Fruit fly (Drosophila melanogaster) whole organism, prepupa: Measurements from ENCODE around the gene kibra.

ENCODE experiments used
- Blimp-1 ChIP-seq: fragments of 200-800 bp; sonication (Bioruptor generic); optimal IDR thresholded peaks from 3 replicates; lab custom pipeline; 2017; ENCODE audit warnings: missing biosample characterization, missing genetic modification characterization, mild to moderate bottlenecking, moderate library complexity, missing genetic modification reagents
- CG10631 ChIP-seq: fragments of 200-800 bp; sonication (Bioruptor generic); optimal IDR thresholded peaks from 2 replicates; lab custom pipeline; 2016; ENCODE audit warnings: missing biosample characterization, missing genetic modification characterization
- CG11294 ChIP-seq: fragments of 200-800 bp; sonication (Bioruptor generic); IDR thresholded peaks from 2 replicates; pipeline ENCODE4 v1.3.6; 2022; ENCODE audit warnings: missing biosample characterization, missing genetic modification characterization
- CG11902 ChIP-seq: fragments of 200-800 bp; sonication (Bioruptor generic); optimal IDR thresholded peaks from 3 replicates; lab custom pipeline; 2016; ENCODE audit warnings: missing biosample characterization, missing genetic modification characterization
- CG15336 ChIP-seq: fragments of 200-800 bp; sonication (Bioruptor generic); IDR thresholded peaks from 2 replicates; pipeline ENCODE4 v1.3.6; 2022; ENCODE audit warnings: missing biosample characterization, missing genetic modification characterization
- CG1621 ChIP-seq: fragments of 200-800 bp; sonication (Bioruptor generic); optimal IDR thresholded peaks from 3 replicates; lab custom pipeline; 2018; ENCODE audit warnings: missing biosample characterization, mild to moderate bottlenecking, missing genetic modification characterization
- CG3032 ChIP-seq: fragments of 200-800 bp; optimal IDR thresholded peaks from 2 replicates; lab custom pipeline; 2019; ENCODE audit warnings: missing biosample characterization, mild to moderate bottlenecking, missing genetic modification characterization, moderate library complexity
- CG31627 ChIP-seq: fragments of 200-800 bp; sonication (Bioruptor generic); optimal IDR thresholded peaks from 3 replicates; lab custom pipeline; 2016; ENCODE audit warnings: missing biosample characterization, missing genetic modification characterization
- CG32006 ChIP-seq: fragments of 200-800 bp; sonication (Bioruptor generic); optimal IDR thresholded peaks from 3 replicates; lab custom pipeline; 2017; ENCODE audit warnings: missing biosample characterization, mild to moderate bottlenecking, missing genetic modification characterization
- CG34406 ChIP-seq: fragments of 200-800 bp; sonication (Bioruptor generic); optimal IDR thresholded peaks from 3 replicates; lab custom pipeline; 2016; ENCODE audit warnings: missing biosample characterization, missing genetic modification characterization
- CG3919 ChIP-seq: fragments of 200-800 bp; sonication (Bioruptor generic); optimal IDR thresholded peaks from 3 replicates; lab custom pipeline; 2016; ENCODE audit warnings: missing biosample characterization, missing genetic modification characterization
- CG6163 ChIP-seq: fragments of 200-800 bp; sonication (Bioruptor generic); IDR thresholded peaks from 3 replicates; pipeline ENCODE4 v1.3.6; 2022; ENCODE audit warnings: missing biosample characterization, missing genetic modification characterization
- CG6276 ChIP-seq: fragments of 200-800 bp; sonication (Bioruptor generic); optimal IDR thresholded peaks from 2 replicates; lab custom pipeline; 2017; ENCODE audit warnings: missing biosample characterization, mild to moderate bottlenecking, missing genetic modification characterization
- CG6792 ChIP-seq: fragments of 200-800 bp; sonication (Bioruptor generic); optimal IDR thresholded peaks from 3 replicates; lab custom pipeline; 2016; ENCODE audit warnings: missing biosample characterization, missing genetic modification characterization
- CG6808 ChIP-seq: fragments of 200-800 bp; sonication (Bioruptor generic); optimal IDR thresholded peaks from 3 replicates; lab custom pipeline; 2017; ENCODE audit warnings: missing biosample characterization, missing genetic modification characterization, mild to moderate bottlenecking, moderate library complexity, missing genetic modification reagents
- CG7368 ChIP-seq: fragments of 200-800 bp; sonication (Bioruptor generic); optimal IDR thresholded peaks from 3 replicates; lab custom pipeline; 2016; ENCODE audit warnings: missing biosample characterization, missing genetic modification characterization
- CG8119 ChIP-seq: fragments of 200-800 bp; sonication (Bioruptor generic); IDR thresholded peaks from 3 replicates; pipeline ENCODE4 v1.3.6; 2022; ENCODE audit warnings: missing biosample characterization, missing genetic modification characterization
- CG8319 ChIP-seq: fragments of 200-800 bp; sonication (Bioruptor generic); optimal IDR thresholded peaks from 3 replicates; lab custom pipeline; 2016; ENCODE audit warnings: missing biosample characterization, missing genetic modification characterization
- Ets21C ChIP-seq: fragments of 200-800 bp; sonication (Bioruptor generic); optimal IDR thresholded peaks from 3 replicates; lab custom pipeline; 2016; ENCODE audit warnings: missing biosample characterization, missing genetic modification characterization
- Hr38 ChIP-seq: sonication (Bioruptor generic); optimal IDR thresholded peaks from 2 replicates; lab custom pipeline; 2016; ENCODE audit warnings: missing biosample characterization, missing genetic modification characterization
- Hr39 ChIP-seq: fragments of 200-800 bp; sonication (Bioruptor generic); optimal IDR thresholded peaks from 2 replicates; lab custom pipeline; 2016; ENCODE audit warnings: missing biosample characterization, missing genetic modification characterization
- Lpt ChIP-seq: fragments of 200-800 bp; sonication (Bioruptor generic); optimal IDR thresholded peaks from 3 replicates; lab custom pipeline; 2016; ENCODE audit warnings: missing biosample characterization, missing genetic modification characterization
- Met ChIP-seq: fragments of 200-800 bp; sonication (Bioruptor generic); optimal IDR thresholded peaks from 3 replicates; lab custom pipeline; 2016; ENCODE audit warnings: missing biosample characterization, missing genetic modification characterization
- Sox102F ChIP-seq: fragments of 200-800 bp; sonication (Bioruptor generic); optimal IDR thresholded peaks from 2 replicates; lab custom pipeline; 2016; ENCODE audit warnings: missing biosample characterization, mild to moderate bottlenecking, missing genetic modification characterization
- Sox14 ChIP-seq: fragments of 200-800 bp; sonication (Bioruptor generic); optimal IDR thresholded peaks from 3 replicates; lab custom pipeline; 2016; ENCODE audit warnings: missing biosample characterization, missing genetic modification characterization
- Sox15 ChIP-seq: fragments of 200-800 bp; sonication (Bioruptor generic); optimal IDR thresholded peaks from 3 replicates; lab custom pipeline; 2016; ENCODE audit warnings: missing biosample characterization, missing genetic modification characterization
- achi ChIP-seq: fragments of 200-800 bp; sonication (Bioruptor generic); optimal IDR thresholded peaks from 3 replicates; lab custom pipeline; 2016; ENCODE audit warnings: missing biosample characterization, missing genetic modification characterization
- cyc ChIP-seq: fragments of 200-800 bp; sonication (Bioruptor generic); optimal IDR thresholded peaks from 3 replicates; lab custom pipeline; 2016; ENCODE audit warnings: missing biosample characterization, missing genetic modification characterization
- dsx ChIP-seq: fragments of 200-800 bp; optimal IDR thresholded peaks from 3 replicates; lab custom pipeline; 2019; ENCODE audit warnings: missing biosample characterization, mild to moderate bottlenecking, missing genetic modification characterization, moderate library complexity; ENCODE audit not compliant: poor library complexity, severe bottlenecking
- fd59A ChIP-seq: fragments of 200-800 bp; sonication (Bioruptor generic); optimal IDR thresholded peaks from 2 replicates; lab custom pipeline; 2017; ENCODE audit warnings: missing biosample characterization, mild to moderate bottlenecking, missing genetic modification characterization, missing genetic modification reagents
- fd85E ChIP-seq: fragments of 200-800 bp; sonication (Bioruptor generic); optimal IDR thresholded peaks from 3 replicates; lab custom pipeline; 2016; ENCODE audit warnings: missing biosample characterization, missing genetic modification characterization
- fkh ChIP-seq: fragments of 200-800 bp; sonication (Bioruptor generic); optimal IDR thresholded peaks from 3 replicates; lab custom pipeline; 2017; ENCODE audit warnings: missing biosample characterization, mild to moderate bottlenecking, missing genetic modification characterization, moderate library complexity
- lz ChIP-seq: fragments of 200-800 bp; sonication (Bioruptor generic); optimal IDR thresholded peaks from 3 replicates; lab custom pipeline; 2016; ENCODE audit warnings: missing biosample characterization, missing genetic modification characterization
- net ChIP-seq: fragments of 200-800 bp; sonication (Bioruptor generic); optimal IDR thresholded peaks from 3 replicates; lab custom pipeline; 2016; ENCODE audit warnings: missing biosample characterization, missing genetic modification characterization
- pdm3 ChIP-seq: fragments of 200-800 bp; sonication (Bioruptor generic); optimal IDR thresholded peaks from 3 replicates; lab custom pipeline; 2016; ENCODE audit warnings: missing biosample characterization, missing genetic modification characterization
- salr ChIP-seq, 2 experiments: fragments of 200-800 bp; sonication (Bioruptor generic); optimal IDR thresholded peaks; 3 replicates each; lab custom pipeline; 2016 to 2018; ENCODE audit warnings: missing biosample characterization in 2 of 2, missing genetic modification characterization in 2 of 2, mild to moderate bottlenecking in 1 of 2
- ss ChIP-seq, 2 experiments: fragments of 200-800 bp; sonication (Bioruptor generic); optimal IDR thresholded peaks; 2 replicates in 1 of 2; 3 replicates in 1 of 2; lab custom pipeline; 2017 to 2018; ENCODE audit warnings: mild to moderate bottlenecking in 2 of 2, missing biosample characterization in 2 of 2, missing genetic modification characterization in 2 of 2, moderate library complexity in 1 of 2
- svp ChIP-seq: fragments of 200-800 bp; sonication (Bioruptor generic); peaks from one replicate; lab custom pipeline; 2016; ENCODE audit warnings: missing biosample characterization, missing genetic modification characterization
- vri ChIP-seq: fragments of 200-800 bp; sonication (Bioruptor generic); optimal IDR thresholded peaks from 3 replicates; lab custom pipeline; 2016; ENCODE audit warnings: missing biosample characterization, mild to moderate bottlenecking, missing genetic modification characterization

kibra gene

dm6 chr3R:14728713-14729685 lies 4.9 kb upstream of the kibra start (continued):
- TF ChIP-seq fkh (GFP tag; lab: Kevin White, UChicago) (no peak), CG10631 (GFP tag; lab: Kevin White, UChicago) (peak; percentile 40), Hr39 (GFP tag; lab: Kevin White, UChicago) (no peak), CG34406 (peak; percentile 79), Hr38 (GFP tag; lab: Kevin White, UChicago) (no peak), CG11902 (peak; percentile 42), Ets21C (no peak), fd59A (GFP tag; lab: Kevin White, UChicago) (no peak), CG11294 (GFP tag; lab: Robert Waterston, UW) (0 out of 2 replicates have a peak, but pooled peaks have one; percentile 13), Met (GFP tag; lab: Kevin White, UChicago) (peak; percentile 59), CG6792 (GFP tag; lab: Kevin White, UChicago) (peak; percentile 68)
- TF ChIP-seq, all 60 proteins: peak for 45

DNA sequence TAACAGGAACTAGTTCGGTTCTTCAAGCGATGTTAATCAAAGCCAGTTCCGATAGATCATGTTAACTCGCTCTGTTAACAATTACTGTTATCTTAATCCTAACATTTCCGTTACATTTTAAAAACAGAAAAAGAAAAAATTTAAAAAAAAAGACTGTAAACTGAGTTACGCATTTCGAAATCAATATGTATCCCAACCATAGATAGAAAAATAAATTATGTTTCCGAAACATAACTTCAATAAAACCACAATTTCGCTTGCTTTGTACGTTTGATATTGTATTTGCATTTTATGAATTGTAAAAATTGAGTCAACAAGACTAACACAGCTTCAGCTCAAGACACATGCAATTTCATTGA lies 419 bp upstream of the kibra start:
- TF ChIP-seq fd85E (GFP tag; lab: Kevin White, UChicago) = peak; percentile 41
- no peak for TF ChIP-seq CG3032 (tag; lab: Kevin White, UChicago)

- TF ChIP-seq net (GFP tag; lab: Kevin White, UChicago) = no peak
- peak; percentile 32 for TF ChIP-seq CG31627 (GFP tag; lab: Kevin White, UChicago)
- TF ChIP-seq achi (GFP tag; lab: Kevin White, UChicago) = no peak
- peak; percentile 10 for TF ChIP-seq CG32006 (GFP tag; lab: Kevin White, UChicago)
- peak; percentile 88 for TF ChIP-seq svp (GFP tag; lab: Kevin White, UChicago)
These were observed 748 bp downstream of the kibra start for dm6 chr3R:14723355-14723670.

DNA sequence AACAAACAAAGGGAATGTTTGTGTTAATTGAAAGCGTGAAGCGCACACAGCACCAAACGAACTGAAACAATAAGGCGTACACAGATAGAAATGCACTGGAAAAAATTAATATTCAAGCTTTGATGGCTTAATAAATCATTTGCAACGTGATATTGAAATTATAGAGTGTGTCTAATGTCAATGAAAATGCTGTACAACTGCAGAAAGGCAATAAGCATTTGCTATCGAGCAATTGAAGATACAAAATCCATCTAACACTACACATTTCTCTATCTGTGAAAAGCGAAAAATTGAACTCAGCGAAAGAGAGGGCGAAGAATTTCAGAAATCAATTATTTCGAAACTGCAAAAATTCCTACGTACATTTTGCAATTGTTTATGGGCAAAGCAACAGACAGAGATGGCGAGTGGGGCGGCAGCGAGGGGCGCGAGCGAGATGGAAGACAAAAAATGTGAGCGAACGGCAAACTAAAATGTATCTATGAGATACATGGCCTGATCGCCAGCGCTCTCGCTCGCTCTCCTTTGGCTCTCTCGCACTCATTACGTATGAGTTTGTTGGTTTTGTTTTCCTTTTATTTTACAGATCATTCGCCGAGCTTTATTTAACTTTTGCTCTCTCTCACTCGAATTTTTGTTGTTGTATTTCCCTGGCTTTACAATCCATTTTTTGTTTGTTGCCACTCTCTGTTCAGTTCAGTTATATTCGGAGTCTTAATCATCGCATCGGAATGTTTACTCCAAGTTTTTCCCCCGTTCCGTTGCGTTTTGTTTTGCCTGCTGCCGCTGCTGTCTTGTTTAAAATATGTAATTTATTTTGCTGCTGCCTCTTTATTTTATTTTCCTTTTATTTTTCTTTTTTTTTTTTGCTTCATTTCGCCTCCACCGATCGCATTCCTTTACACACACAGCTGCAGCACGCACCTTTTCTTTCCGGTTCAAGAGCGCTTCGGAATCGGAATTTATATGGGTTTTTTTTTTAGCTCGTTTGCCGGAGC lies 1.8 kb downstream of the kibra start:
- TF ChIP-seq CG11902 = peak; percentile 36
- TF ChIP-seq CG8119 = peak; percentile 67
- TF ChIP-seq vri (GFP tag; lab: Kevin White, UChicago) = peak; percentile 39
- peak; percentile 68 for TF ChIP-seq CG10631 (GFP tag; lab: Kevin White, UChicago)
- TF ChIP-seq CG6792 (GFP tag; lab: Kevin White, UChicago) = peak; percentile 49
- TF ChIP-seq pdm3 (GFP tag; lab: Kevin White, UChicago) = peak; percentile 72
- TF ChIP-seq Blimp-1 (GFP tag; lab: Kevin White, UChicago) = no peak
- TF ChIP-seq CG3919 (GFP tag; lab: Kevin White, UChicago) = peak; percentile 58
- peak; percentile 74 for TF ChIP-seq lz (GFP tag; lab: Kevin White, UChicago)
- TF ChIP-seq Hr38 (GFP tag; lab: Kevin White, UChicago) = no peak
- peak; percentile 61 for TF ChIP-seq Sox102F (GFP tag; lab: Kevin White, UChicago)
- peak; percentile 46; the same call in 1 of the 2 replicates for TF ChIP-seq CG11294 (GFP tag; lab: Robert Waterston, UW)
- TF ChIP-seq cyc = peak; percentile 51
- TF ChIP-seq salr (GFP tag; optimal IDR thresholded peaks at IDR 0.05; lab: Kevin White, UChicago) = peak in 1 of 2 experiments; percentile 68
- TF ChIP-seq CG32006 (GFP tag; lab: Kevin White, UChicago) = peak; percentile 74
- no peak for TF ChIP-seq CG8319
- peak; percentile 58 for TF ChIP-seq dsx (GFP tag; lab: Kevin White, UChicago)
- peak; percentile 13 for TF ChIP-seq fd59A (GFP tag; lab: Kevin White, UChicago)
- TF ChIP-seq CG6808 (GFP tag; lab: Kevin White, UChicago) = peak; percentile 37
- peak; percentile 68 to 73 for TF ChIP-seq ss (GFP tag; optimal IDR thresholded peaks at IDR 0.05; lab: Kevin White, UChicago)
- peak; percentile 68 for TF ChIP-seq CG6163 (GFP tag; lab: Robert Waterston, UW)
- peak; percentile 70 for TF ChIP-seq CG15336
- peak; percentile 34 for TF ChIP-seq CG3032 (tag; lab: Kevin White, UChicago)
- peak; percentile 37 for TF ChIP-seq CG7368
- TF ChIP-seq CG1621 (tag; lab: Kevin White, UChicago) = no peak
- peak; percentile 46 for TF ChIP-seq Sox15
- peak; percentile 69 for TF ChIP-seq Lpt (GFP tag; lab: Kevin White, UChicago)
- peak; percentile 68 for TF ChIP-seq Sox14 (GFP tag; lab: Kevin White, UChicago)
- peak; percentile 49 for TF ChIP-seq net (GFP tag; lab: Kevin White, UChicago)
- peak; percentile 79 for TF ChIP-seq svp (GFP tag; lab: Kevin White, UChicago)
- TF ChIP-seq CG6276 (GFP tag; lab: Kevin White, UChicago) = peak; percentile 57
- TF ChIP-seq CG31627 (GFP tag; lab: Kevin White, UChicago) = peak; percentile 78
